Worm (Caenorhabditis elegans) whole organism, L4/young adult: Measurements from ENCODE around the gene Y119D3B.14.

Experiments used
- dao-5 ChIP-seq: sonication (generic microtip); optimal IDR thresholded peaks from 2 replicates; lab custom pipeline; 2016; ENCODE audit warnings: missing genotype, missing genetic modification characterization, moderate library complexity, missing compliant biosample characterization
- him-1 ChIP-seq: sonication (generic microtip); optimal IDR thresholded peaks from 2 replicates; lab custom pipeline; 2016; ENCODE audit warnings: missing genotype, missing genetic modification reagents, missing genetic modification characterization, missing compliant biosample characterization

ce11 chrIII:1228593-1228992 lies 35.0 kb upstream of the Y119D3B.14 start:
- TF ChIP-seq him-1 (tag; lab: Kevin White, UChicago) = no peak
- TF ChIP-seq dao-5 (tag; lab: Kevin White, UChicago) = no peak
